Worm (Caenorhabditis elegans) whole organism, early embryonic: ENCODE data around the gene K08B4.7.

Experiments
- ama-1 ChIP-seq: fragments of 150-350 bp; optimal IDR thresholded peaks from 2 replicates; lab custom pipeline; 2014
- ceh-13 ChIP-seq: fragments of 200-800 bp; sonication (Bioruptor generic); optimal IDR thresholded peaks from 2 replicates; lab custom pipeline; 2018; ENCODE audit warnings: mild to moderate bottlenecking, missing genetic modification characterization, missing compliant biosample characterization
- flt-1 ChIP-seq: fragments of 200-800 bp; sonication (Bioruptor generic); IDR thresholded peaks from 2 replicates; pipeline ENCODE4 v1.3.6; 2022; ENCODE audit warnings: missing genetic modification characterization, missing compliant biosample characterization
- hnd-1 ChIP-seq: sonication (generic microtip); optimal IDR thresholded peaks from 2 replicates; lab custom pipeline; 2016; ENCODE audit warnings: missing genetic modification characterization, missing compliant biosample characterization
- sea-1 ChIP-seq: fragments of 200-800 bp; sonication (Bioruptor generic); conservative IDR thresholded peaks from 2 replicates; pipeline ENCODE4 v1.3.6; 2022; ENCODE audit warnings: missing genetic modification characterization, missing compliant biosample characterization
- tbx-37 ChIP-seq: fragments of 200-800 bp; sonication (Bioruptor generic); conservative IDR thresholded peaks from 2 replicates; pipeline ENCODE4 v1.3.6; 2022; ENCODE audit warnings: missing genetic modification reagents, missing genetic modification characterization, missing compliant biosample characterization

ce11 chrIV:6064657-6065056, 27.6 kb downstream of the K08B4.7 start:
- TF ChIP-seq ama-1 (lab: Kevin White, UChicago) (no peak), tbx-37 (GFP tag; lab: Robert Waterston, UW) (no peak), ceh-13 (GFP tag; lab: Kevin White, UChicago) (no peak), hnd-1 (tag; lab: Kevin White, UChicago) (no peak), sea-1 (GFP tag; lab: Robert Waterston, UW) (no peak), flt-1 (GFP tag; lab: Robert Waterston, UW) (no peak)
